Fruit fly (Drosophila melanogaster) whole organism, prepupa: ENCODE data around the gene CG6330.

ENCODE experiments used
- CG11762 ChIP-seq: fragments of 200-800 bp; sonication (Bioruptor generic); optimal IDR thresholded peaks from 3 replicates; lab custom pipeline; 2016; ENCODE audit warnings: missing biosample characterization, missing genetic modification characterization; ENCODE audit not compliant: insufficient read depth
- CG3919 ChIP-seq: fragments of 200-800 bp; sonication (Bioruptor generic); optimal IDR thresholded peaks from 3 replicates; lab custom pipeline; 2016; ENCODE audit warnings: missing biosample characterization, missing genetic modification characterization
- fd85E ChIP-seq: fragments of 200-800 bp; sonication (Bioruptor generic); optimal IDR thresholded peaks from 3 replicates; lab custom pipeline; 2016; ENCODE audit warnings: missing biosample characterization, missing genetic modification characterization

dm6 chr3R:26926477-26926876 lies 31.8 kb downstream of the CG6330 start:
- TF ChIP-seq fd85E (GFP tag; lab: Kevin White, UChicago): no peak
- no peak for TF ChIP-seq CG11762 (GFP tag; lab: Kevin White, UChicago)
- no peak for TF ChIP-seq CG3919
